Worm (Caenorhabditis elegans): ENCODE measurements around the gene C12D8.20.

ce11 chrV:10244018-10244720, 22.1 kb downstream of the C12D8.20 start:
- TF ChIP-seq hif-1 (tag; optimal IDR thresholded peaks at IDR 0.05) (no peak), T20F7.1 (GFP tag; optimal IDR thresholded peaks at IDR 0.05) (no peak), zip-11 (GFP tag; IDR thresholded peaks at IDR 0.05) (no peak), zag-1 (tag; optimal IDR thresholded peaks at IDR 0.05) (no peak), ceh-28 (tag; optimal IDR thresholded peaks at IDR 0.05) (no peak), unc-62 (GFP tag; optimal IDR thresholded peaks at IDR 0.05 in 1 of 2) (no peak), unc-62 (tag; optimal IDR thresholded peaks at IDR 0.05) (no peak)
